Worm (Caenorhabditis elegans) whole organism, L4/young adult: Measurements from ENCODE around the gene rft-1.
"Not testable (repeated sequence)": the region's sequence is repeated elsewhere in the genome, so short reads cannot be mapped to it uniquely, and the experiment has no call there.

Source experiments
- W03F9.2 ChIP-seq: fragments of 150-350 bp; optimal IDR thresholded peaks from 2 replicates; lab custom pipeline; 2014; ENCODE audit warnings: missing biosample characterization, missing genetic modification characterization
- dao-5 ChIP-seq: sonication (generic microtip); optimal IDR thresholded peaks from 2 replicates; lab custom pipeline; 2016; ENCODE audit warnings: missing genotype, missing genetic modification characterization, moderate library complexity, missing compliant biosample characterization
- him-1 ChIP-seq: sonication (generic microtip); optimal IDR thresholded peaks from 2 replicates; lab custom pipeline; 2016; ENCODE audit warnings: missing genotype, missing genetic modification reagents, missing genetic modification characterization, missing compliant biosample characterization

Gene rft-1

DNA sequence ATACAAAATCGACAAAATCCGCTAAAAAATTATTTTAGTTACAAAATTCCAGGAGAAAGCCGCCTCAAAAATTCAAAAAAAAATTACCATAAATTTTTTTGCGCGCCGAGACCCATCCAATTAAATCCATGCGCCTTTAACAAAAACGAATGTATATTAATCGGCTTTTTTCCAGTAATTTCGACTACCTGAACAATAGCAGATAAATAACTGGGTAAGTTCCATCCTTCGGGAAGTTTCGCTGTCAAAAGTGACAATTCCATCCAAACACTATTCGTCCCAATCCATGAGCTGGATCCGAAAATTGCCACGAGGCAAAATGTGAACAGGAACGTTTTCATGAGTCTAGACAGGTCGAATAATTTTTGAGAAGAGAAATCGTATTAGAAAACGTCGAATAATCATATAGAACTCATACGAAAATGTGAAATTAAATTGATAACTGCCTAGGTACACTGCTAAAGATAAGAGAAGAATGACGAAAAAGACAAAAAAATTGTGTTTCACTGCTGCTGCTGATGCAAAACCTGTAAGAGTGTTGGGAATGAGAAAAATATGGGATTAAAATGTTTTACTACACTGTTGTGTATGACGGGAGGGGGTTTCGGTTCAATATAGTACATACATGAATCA, at the start of gene rft-1:
rft-1 (minus strand) TSS at position 475 of the 633 bp plus-strand sequence.
- TF ChIP-seq him-1 (no peak), W03F9.2 (no peak), dao-5 (no peak)

DNA sequence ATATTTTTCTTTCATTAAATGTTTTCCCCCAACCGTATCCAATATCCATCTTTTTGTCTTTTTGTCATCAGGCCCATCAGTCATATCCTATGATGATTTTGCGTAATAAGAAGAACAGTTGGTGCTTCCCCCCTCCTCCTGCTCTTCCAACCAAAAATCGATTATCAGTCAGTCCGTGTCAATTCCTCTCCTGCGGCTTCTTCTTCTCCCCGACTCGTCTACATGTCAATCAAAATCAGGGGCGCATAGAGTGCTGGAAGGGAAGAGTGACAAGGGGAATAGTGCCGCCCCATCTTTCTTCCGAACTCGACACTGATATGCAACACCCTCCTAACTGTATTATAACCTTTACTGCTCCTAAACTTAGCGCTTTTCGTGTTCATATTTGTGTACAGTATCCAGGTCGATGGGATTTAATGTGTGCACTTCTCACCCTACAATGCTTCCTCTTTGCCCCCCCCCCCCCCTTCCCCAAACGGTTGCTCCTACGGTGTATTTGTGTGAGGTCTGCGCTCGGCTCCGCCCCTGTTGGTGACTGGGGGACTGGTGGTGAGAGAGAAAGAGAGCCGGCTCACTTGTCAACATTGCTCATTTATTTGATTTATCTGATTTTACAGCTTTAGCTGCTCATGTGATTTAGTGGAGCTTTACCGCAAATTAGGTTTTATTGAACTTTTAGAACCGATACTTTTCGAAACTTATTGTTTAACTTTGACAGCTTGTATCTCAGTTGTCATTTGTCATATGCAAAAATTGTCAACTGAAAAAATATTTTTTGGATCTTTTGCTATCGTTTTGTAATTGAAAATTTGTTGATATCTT, 48.5 kb upstream of the rft-1 start:
- TF ChIP-seq W03F9.2 (no peak), dao-5 (no peak), him-1 (no peak)

DNA sequence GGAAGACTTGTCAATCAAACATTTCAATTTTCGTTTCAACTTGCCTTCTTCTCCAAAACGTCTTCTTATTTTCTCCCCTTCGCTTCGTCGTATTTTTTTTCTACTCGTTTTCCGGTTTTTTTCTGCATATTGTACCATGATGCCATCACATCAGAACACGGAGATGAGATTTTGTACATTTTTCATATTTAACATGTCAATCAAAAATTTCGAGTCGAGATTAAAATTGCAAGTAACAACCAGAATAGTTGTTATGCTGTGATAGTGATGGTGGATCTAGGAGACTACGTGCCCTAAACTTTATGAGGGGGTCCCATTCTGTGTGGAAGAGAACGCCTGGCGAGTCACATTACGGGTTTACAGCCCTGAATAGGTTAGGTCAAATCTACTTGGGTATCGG, 46.9 kb upstream of the rft-1 start:
- no peak for TF ChIP-seq dao-5
- no peak for TF ChIP-seq W03F9.2
- no peak for TF ChIP-seq him-1

DNA sequence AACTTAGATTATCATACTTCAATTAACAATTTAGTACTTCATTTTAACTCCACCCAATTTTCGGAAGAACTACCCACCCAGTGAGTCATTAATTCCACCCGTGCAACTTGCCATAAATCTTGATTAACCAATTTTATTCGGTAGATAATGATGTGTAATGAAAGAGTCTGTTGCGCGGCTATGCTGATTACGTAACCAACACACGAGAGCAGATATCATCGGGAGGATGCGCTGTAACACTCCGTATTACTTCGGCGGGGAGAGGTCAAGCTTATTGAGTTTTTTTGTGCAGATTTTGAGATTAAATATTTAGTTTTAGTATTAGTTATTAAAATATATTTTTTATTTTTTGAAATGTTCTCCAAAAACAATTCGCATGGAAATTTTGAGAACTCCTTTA, 46.0 kb upstream of the rft-1 start:
- TF ChIP-seq W03F9.2: no peak
- TF ChIP-seq dao-5: no peak

DNA sequence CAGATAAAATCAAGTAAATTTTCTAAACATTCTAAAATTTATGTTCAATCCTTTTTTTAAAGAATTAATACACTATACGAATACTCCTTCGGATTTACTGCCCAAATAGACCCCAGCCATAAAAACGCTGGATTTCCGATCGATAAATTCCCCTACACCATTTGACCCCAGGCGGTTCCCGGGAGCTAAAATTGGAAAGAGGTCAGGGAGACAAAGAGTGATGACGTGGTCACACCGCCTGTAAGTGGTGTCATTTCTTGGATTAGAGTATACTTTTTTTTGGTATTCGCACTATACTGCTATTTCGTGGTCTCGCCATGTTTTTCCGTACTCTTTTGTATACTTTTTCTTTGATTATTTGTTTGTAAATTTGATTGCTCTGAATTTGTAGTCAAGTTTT, 44.9 kb upstream of the rft-1 start:
- no peak for TF ChIP-seq W03F9.2
- TF ChIP-seq dao-5: no peak
- no peak for TF ChIP-seq him-1

ce11 chrV:4486626-4487025, 43.6 kb upstream of the rft-1 start:
- no peak for TF ChIP-seq dao-5
- no peak for TF ChIP-seq W03F9.2
- no peak for TF ChIP-seq him-1

ce11 chrV:4483049-4483507, 40.1 kb upstream of the rft-1 start, which contains the start of gene exc-15:
Gene exc-15, plus strand, starts transcription at chrV:4483459.
- TF ChIP-seq W03F9.2 (no peak), him-1 (no peak), dao-5 (no peak)

DNA sequence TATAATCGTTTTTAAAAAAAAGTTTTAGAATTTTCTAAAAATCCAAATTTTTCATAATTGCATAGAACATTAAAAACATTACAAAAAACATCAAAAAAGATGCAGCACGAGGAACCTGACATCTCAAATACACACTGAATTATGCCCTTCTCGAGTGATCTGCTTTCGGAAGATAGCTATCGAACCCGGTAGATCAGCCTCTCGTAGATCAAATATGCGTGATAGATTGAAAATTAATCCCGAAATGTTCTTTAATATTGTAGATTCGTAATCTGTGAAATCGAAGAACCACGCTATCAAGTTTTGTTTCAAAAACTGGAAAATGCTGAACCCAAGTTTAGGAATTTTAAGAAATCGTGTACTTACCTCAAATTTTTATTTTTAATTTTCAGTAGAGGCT, 38.8 kb upstream of the rft-1 start:
- TF ChIP-seq W03F9.2: no peak
- no peak for TF ChIP-seq dao-5
- TF ChIP-seq him-1: no peak

DNA sequence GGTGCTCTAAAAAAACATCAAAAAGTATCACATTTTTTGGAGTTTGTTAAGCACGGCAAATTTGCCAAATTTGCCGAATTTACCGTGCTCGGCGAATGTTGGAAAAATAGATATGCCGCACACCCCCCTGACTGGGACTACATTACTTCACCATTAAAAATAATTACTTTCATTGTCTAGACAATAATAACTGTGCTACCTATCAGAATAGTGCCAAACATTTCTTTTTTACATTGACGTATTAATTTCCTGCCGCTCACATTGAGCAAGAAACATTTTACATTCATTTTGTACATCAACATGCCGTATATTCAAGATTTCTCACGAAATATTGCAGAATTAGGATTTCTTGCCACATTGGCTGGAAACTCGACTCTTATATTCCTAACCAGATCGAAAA, 31.5 kb upstream of the rft-1 start, which contains the start of gene str-35:
str-35 (plus strand) TSS at position 301 of the 400 bp plus-strand sequence.
- not testable (repeated sequence) for TF ChIP-seq dao-5, W03F9.2, him-1

- TF ChIP-seq him-1 (no peak), dao-5 (no peak)
These were observed 28.0 kb upstream of the rft-1 start, which contains the start of gene T08H10.3 for ce11 chrV:4471065-4471464. Gene T08H10.3, plus strand, starts transcription at chrV:4471365.

DNA sequence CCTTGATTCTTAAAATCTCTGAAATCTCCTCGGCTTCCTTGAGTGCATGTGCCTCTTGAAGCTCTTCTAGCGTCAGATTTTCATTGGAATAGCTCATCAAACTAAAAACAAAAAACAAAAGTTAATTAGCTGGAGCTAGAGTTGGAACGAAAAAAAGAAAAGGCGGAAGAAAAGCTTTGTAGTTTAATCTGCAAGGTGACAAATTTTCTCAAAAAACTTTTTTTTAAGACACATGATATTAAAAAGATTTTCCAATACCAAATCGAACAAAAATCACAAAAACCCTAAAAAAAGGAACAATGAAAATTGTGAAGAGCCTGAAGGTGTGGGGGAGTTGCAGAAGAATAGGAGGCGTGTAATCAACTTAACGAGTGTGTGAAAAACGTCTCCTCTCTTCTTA, 11.6 kb upstream of the rft-1 start, which contains the start of gene gnrr-5:
gnrr-5 (minus strand) TSS at position 101 of the 400 bp plus-strand sequence.
- TF ChIP-seq W03F9.2 (no peak), dao-5 (no peak), him-1 (no peak)

DNA sequence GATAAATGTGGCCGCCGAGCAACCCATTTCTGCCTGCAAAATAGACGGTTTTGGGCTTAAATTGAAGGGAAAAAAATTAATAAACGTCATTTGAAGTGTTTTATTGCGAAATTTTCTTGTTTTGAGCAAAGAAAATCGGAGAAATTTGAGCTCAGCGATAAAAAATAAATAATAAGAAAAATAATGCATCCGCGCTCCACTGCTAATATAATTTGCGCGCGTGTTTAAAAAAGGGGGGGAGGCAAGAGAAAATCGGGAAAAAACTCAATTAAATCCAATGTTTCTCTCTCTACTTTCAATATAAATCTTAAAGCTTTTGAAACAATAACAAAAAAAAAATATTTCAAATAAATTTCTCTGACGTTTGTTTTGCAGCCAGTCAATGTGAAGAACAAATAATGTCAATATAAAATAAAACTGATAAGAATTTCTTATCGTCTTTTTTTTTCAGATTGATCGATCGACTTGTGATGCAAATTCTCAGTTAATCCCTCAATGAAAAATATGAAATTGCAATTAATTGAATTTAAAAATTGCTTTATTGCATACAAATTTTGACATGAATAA, 7.6 kb upstream of the rft-1 start, which contains the start of gene rft-2:
rft-2 (minus strand) TSS at position 41 of the 567 bp plus-strand sequence.
- TF ChIP-seq him-1 (peak; percentile 33), dao-5 (no peak), W03F9.2 (peak; percentile 49)

- TF ChIP-seq dao-5 (no peak), W03F9.2 (no peak), him-1 (no peak)
These were observed 4.6 kb upstream of the rft-1 start for ce11 chrV:4447637-4448036.

DNA sequence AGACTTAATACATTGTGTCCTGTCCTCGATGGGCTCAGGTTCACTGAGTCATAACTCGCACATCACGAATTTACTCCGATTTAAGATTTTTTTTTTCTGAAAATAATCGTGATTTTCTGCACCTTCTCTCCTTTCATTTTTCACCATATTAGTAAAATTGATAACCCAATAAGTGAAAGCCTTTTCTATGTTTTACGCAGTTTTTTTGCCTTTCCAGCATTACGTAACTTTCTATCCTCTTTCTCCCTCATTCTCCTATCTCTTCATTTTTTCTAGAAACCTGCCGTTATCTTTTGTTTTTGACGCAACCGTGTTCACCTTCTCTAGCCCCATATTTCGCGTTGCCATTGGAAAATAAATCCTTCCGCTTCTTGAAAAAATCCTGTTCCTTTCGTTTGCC, 5.8 kb downstream of the rft-1 start:
- TF ChIP-seq him-1 (no peak), W03F9.2 (no peak), dao-5 (no peak)

DNA sequence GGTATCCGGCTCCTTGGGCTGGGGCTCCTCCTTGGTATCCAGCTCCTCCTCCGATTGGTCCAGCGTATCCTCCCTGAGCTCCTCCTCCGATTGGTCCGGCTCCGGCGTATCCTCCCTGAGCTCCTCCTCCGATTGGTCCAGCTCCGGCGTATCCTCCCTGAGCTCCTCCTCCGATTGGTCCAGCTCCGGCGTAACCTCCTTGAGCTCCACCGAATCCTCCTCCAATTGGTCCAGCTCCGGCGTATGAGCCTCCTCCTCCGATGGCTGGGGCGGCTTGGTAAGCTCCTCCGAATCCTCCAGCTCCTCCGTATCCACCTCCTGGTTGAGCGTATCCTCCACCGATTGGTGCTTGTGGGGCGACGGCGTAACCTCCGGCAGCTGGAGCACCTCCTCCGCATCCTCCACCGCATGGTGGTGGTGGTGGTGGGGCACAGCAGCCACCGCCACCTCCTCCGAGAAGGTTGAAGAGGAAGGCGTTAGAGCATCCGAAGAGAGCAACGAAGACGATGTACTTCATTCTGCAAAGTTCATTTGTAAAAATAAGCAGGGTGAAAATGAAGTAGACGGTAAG, 7.5 kb downstream of the rft-1 start, which contains the start of gene Y47D7A.13:
Y47D7A.13 (minus strand) TSS at position 517 of the 571 bp plus-strand sequence.
- TF ChIP-seq dao-5: no peak
- TF ChIP-seq W03F9.2: no peak
- no peak for TF ChIP-seq him-1
